Worm (Caenorhabditis elegans): ENCODE data around the gene ZK353.9.
A peak's percentile ranks its signal among the peaks of the same experiment; 100 is the strongest.

DNA sequence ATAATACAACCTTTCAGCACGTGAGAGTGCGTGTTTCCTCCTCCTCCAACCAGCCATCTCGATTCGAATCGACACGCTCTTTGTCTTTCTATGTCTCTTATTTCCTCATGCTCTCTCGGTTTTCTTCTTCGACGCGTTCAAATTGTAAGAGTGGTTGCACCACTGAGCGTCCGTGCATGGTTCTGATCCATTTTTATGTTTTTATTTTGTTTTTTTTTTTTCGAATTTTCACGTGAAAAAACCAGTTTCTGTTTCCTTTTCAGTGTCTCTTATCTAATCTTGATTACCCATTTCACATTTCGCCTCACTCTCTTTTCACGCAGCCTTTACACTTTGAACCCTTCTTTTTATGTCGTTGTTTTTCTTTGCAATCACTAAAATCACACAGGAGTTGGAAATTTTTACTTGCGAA, 38.4 kb upstream of the ZK353.9 start:
- TF ChIP-seq him-1 (tag; optimal IDR thresholded peaks at IDR 0.05), result no peak
- TF ChIP-seq W03F9.2 (tag; optimal IDR thresholded peaks at IDR 0.05), result peak; percentile 26
- no peak for TF ChIP-seq dao-5 (tag; optimal IDR thresholded peaks at IDR 0.05)

Measured in whole organism, L4/young adult.